Fruit fly (Drosophila melanogaster) whole organism, wandering third instar larva: ENCODE results near the gene CG9171.

Experiments used
- Abd-B ChIP-seq: fragments of >200 bp; optimal IDR thresholded peaks from 2 replicates; lab custom pipeline; 2017; ENCODE audit warnings: missing biosample characterization, missing genetic modification characterization
- CG32264 ChIP-seq: fragments of 200-800 bp; sonication (Bioruptor generic); optimal IDR thresholded peaks from 2 replicates; lab custom pipeline; 2016; ENCODE audit warnings: missing biosample characterization, missing genetic modification characterization
- CG9705 ChIP-seq: fragments of 200-800 bp; sonication (Bioruptor generic); optimal IDR thresholded peaks from 2 replicates; lab custom pipeline; 2018; ENCODE audit warnings: missing biosample characterization, mild to moderate bottlenecking, missing genetic modification characterization
- CrebA ChIP-seq: fragments of 200-800 bp; sonication (Bioruptor generic); optimal IDR thresholded peaks from 2 replicates; lab custom pipeline; 2016; ENCODE audit warnings: missing biosample characterization, mild to moderate bottlenecking, missing genetic modification characterization, borderline replicate concordance
- HLH106 ChIP-seq: fragments of 200-800 bp; optimal IDR thresholded peaks from 3 replicates; lab custom pipeline; 2019; ENCODE audit warnings: missing biosample characterization, mild to moderate bottlenecking, missing genetic modification characterization, moderate library complexity
- Hnf4 ChIP-seq: fragments of 200-800 bp; sonication (Bioruptor generic); optimal IDR thresholded peaks from 2 replicates; lab custom pipeline; 2016; ENCODE audit warnings: missing biosample characterization, mild to moderate bottlenecking, missing genetic modification characterization
- Hr78 ChIP-seq: fragments of >200 bp; optimal IDR thresholded peaks from 2 replicates; lab custom pipeline; 2017; ENCODE audit warnings: missing biosample characterization, missing genetic modification characterization
- Hr83 ChIP-seq: fragments of 200-300 bp; sonication (Bioruptor generic); optimal IDR thresholded peaks from 2 replicates; lab custom pipeline; 2016; ENCODE audit warnings: missing biosample characterization, mild to moderate bottlenecking, missing genetic modification characterization, moderate library complexity; ENCODE audit not compliant: poor library complexity, severe bottlenecking
- Jra ChIP-seq: sonication (Bioruptor generic); optimal IDR thresholded peaks from 2 replicates; lab custom pipeline; 2016; ENCODE audit warnings: missing biosample characterization, missing genetic modification characterization
- Mio ChIP-seq: sonication (Bioruptor generic); optimal IDR thresholded peaks from 2 replicates; lab custom pipeline; 2016; ENCODE audit warnings: missing biosample characterization, missing genetic modification characterization
- Myc ChIP-seq: fragments of >200 bp; optimal IDR thresholded peaks from 2 replicates; lab custom pipeline; 2017
- N ChIP-seq: fragments of >200 bp; optimal IDR thresholded peaks from 2 replicates; lab custom pipeline; 2018; ENCODE audit warnings: missing biosample characterization, missing external identifiers, missing genetic modification characterization
- Rel ChIP-seq, 2 experiments: fragments of 200-800 bp; sonication (Bioruptor generic) in 1 of 2; optimal IDR thresholded peaks; 2 replicates in 1 of 2; 3 replicates in 1 of 2; lab custom pipeline; 2016 to 2019; ENCODE audit warnings: mild to moderate bottlenecking in 2 of 2, missing biosample characterization in 2 of 2, missing genetic modification characterization in 2 of 2, moderate library complexity in 1 of 2
- Vsx2 ChIP-seq: fragments of 200-300, 225-300 bp; sonication (Bioruptor generic); optimal IDR thresholded peaks from 2 replicates; lab custom pipeline; 2018; ENCODE audit warnings: missing biosample characterization, missing genetic modification characterization; ENCODE audit not compliant: partially characterized antibody
- brk ChIP-seq: fragments of 200-800 bp; sonication (Bioruptor generic); optimal IDR thresholded peaks from 2 replicates; lab custom pipeline; 2016; ENCODE audit warnings: missing biosample characterization, mild to moderate bottlenecking, missing genetic modification characterization
- dl ChIP-seq, 2 experiments: fragments of 175-275, 200-275 bp in 1 of 2; fragments of 200-275 bp in 1 of 2; sonication (Bioruptor generic); optimal IDR thresholded peaks; lab custom pipeline; 2018; ENCODE audit warnings: mild to moderate bottlenecking in 2 of 2, missing biosample characterization in 2 of 2, missing genetic modification characterization in 2 of 2, moderate library complexity in 2 of 2; ENCODE audit not compliant: partially characterized antibody in 2 of 2, insufficient read depth in 1 of 2
- dmrt93B ChIP-seq: fragments of 200-800 bp; sonication (Bioruptor generic); optimal IDR thresholded peaks from 2 replicates; lab custom pipeline; 2018; ENCODE audit warnings: missing biosample characterization, mild to moderate bottlenecking, missing genetic modification characterization
- ey ChIP-seq: fragments of 200-800 bp; sonication (Bioruptor generic); optimal IDR thresholded peaks from 2 replicates; lab custom pipeline; 2016; ENCODE audit warnings: missing biosample characterization, missing genetic modification characterization
- foxo ChIP-seq, 2 experiments: fragments of 200-800 bp; sonication (Bioruptor generic); optimal IDR thresholded peaks; 2 replicates in 1 of 2; 3 replicates in 1 of 2; lab custom pipeline; 2016 to 2017; ENCODE audit warnings: missing biosample characterization in 2 of 2, missing genetic modification characterization in 2 of 2
- fru ChIP-seq: fragments of 200-800 bp; sonication (Bioruptor generic); optimal IDR thresholded peaks from 3 replicates; lab custom pipeline; 2016; ENCODE audit warnings: missing biosample characterization, mild to moderate bottlenecking, missing genetic modification characterization
- h ChIP-seq: fragments of 200-800 bp; sonication (Bioruptor generic); optimal IDR thresholded peaks from 3 replicates; lab custom pipeline; 2016; ENCODE audit warnings: missing biosample characterization, mild to moderate bottlenecking, missing genetic modification characterization
- jim ChIP-seq: fragments of 175-275, 200-325 bp; sonication (Bioruptor generic); optimal IDR thresholded peaks from 2 replicates; lab custom pipeline; 2016; ENCODE audit warnings: missing biosample characterization, mild to moderate bottlenecking, missing genetic modification characterization
- pan ChIP-seq: fragments of >200 bp; optimal IDR thresholded peaks from 2 replicates; lab custom pipeline; 2017
- rgr ChIP-seq: fragments of 200-800 bp; sonication (Bioruptor generic); optimal IDR thresholded peaks from 3 replicates; lab custom pipeline; 2016; ENCODE audit warnings: missing biosample characterization, mild to moderate bottlenecking, missing genetic modification characterization
- sage ChIP-seq: fragments of 200-800 bp; sonication (Bioruptor generic); optimal IDR thresholded peaks from 2 replicates; lab custom pipeline; 2016; ENCODE audit warnings: missing biosample characterization, mild to moderate bottlenecking, missing genetic modification characterization
- sv ChIP-seq: fragments of 200-800 bp; sonication (Bioruptor generic); optimal IDR thresholded peaks from 3 replicates; lab custom pipeline; 2016; ENCODE audit warnings: missing biosample characterization, missing genetic modification characterization
- usp ChIP-seq: fragments of >200 bp; optimal IDR thresholded peaks from 2 replicates; lab custom pipeline; 2017; ENCODE audit warnings: missing biosample characterization, missing genetic modification characterization

Gene CG9171

DNA sequence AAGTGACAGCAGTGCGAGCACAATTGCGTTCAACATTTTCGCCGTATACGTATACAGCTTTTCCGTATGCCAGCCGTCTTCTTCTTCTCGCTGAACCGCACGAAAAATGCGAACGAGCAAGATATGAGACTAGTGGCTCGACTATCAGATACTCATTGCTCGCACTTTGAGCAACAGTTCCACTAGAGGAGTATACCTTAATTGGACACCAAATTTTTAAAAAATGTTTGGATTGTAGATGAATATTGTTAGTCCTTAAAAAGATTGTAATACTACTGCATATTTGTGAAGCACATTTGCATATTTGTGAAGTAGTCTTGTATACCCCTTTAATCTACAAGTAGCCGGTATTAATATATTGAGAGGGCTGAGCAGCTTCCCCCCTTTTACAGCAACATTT, 21.9 kb downstream of the CG9171 start:
- no peak for TF ChIP-seq HLH106 (tag; lab: Kevin White, UChicago)
- TF ChIP-seq fru: peak; percentile 7

DNA sequence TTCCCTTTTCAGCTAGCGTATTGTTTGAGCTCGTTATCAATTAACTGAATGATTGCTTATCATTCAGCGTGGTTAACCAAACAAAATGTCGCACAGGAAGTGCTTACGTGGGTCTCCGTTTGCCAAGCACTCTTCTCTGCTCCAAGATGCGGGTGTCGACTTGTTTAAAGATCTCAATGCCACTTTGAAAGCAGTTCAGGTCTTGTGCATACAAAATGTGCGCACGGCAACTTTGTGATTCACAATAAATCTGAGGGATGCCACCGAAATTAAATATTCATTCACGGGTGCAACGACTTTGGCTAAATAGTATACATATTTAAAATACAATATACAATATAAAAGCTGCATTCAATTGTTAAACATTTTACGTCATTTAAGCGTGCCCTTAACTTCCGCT, 27.8 kb downstream of the CG9171 start:
- TF ChIP-seq sv: no peak
- no peak for TF ChIP-seq Vsx2 (GFP tag; lab: Kevin White, UChicago)
- TF ChIP-seq Rel (GFP tag; optimal IDR thresholded peaks at IDR 0.05; lab: Kevin White, UChicago): no peak
- peak; percentile 64 for TF ChIP-seq Rel (tag; optimal IDR thresholded peaks at IDR 0.05; lab: Kevin White, UChicago)
- no peak for TF ChIP-seq Hnf4 (GFP tag; lab: Kevin White, UChicago)
- TF ChIP-seq fru: no peak

DNA sequence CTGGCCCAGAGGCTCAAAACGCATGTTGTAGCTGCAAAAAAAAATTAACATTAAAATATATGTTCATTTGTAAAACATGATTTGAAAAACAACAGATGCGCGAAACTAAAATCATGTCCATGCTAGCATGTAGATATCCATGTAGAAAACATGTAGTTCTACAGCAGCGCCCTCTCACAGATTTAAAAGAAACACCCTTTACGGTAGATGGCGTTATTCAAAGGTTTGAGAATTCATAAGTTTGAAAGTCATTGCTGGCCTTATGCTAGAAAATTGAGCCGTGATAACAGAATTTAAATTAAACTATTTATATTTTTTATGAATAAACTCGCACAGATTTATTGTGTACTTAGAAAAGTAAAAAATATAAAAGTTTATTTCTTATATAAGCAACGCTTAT, 28.9 kb downstream of the CG9171 start:
- TF ChIP-seq Hr83 (GFP tag; lab: Kevin White, UChicago) (no peak), CrebA (GFP tag; lab: Kevin White, UChicago) (no peak), sage (GFP tag; lab: Kevin White, UChicago) (no peak), brk (GFP tag; lab: Kevin White, UChicago) (no peak), Abd-B (no peak), Myc (peak; percentile 98), Rel (GFP tag; optimal IDR thresholded peaks at IDR 0.05; lab: Kevin White, UChicago) (no peak), Rel (tag; optimal IDR thresholded peaks at IDR 0.05; lab: Kevin White, UChicago) (no peak), h (GFP tag; lab: Kevin White, UChicago) (peak; percentile 24), dmrt93B (GFP tag; lab: Kevin White, UChicago) (no peak)

- TF ChIP-seq Hr78 (GFP tag; lab: Kevin White, UChicago) (no peak), sage (GFP tag; lab: Kevin White, UChicago) (no peak), pan (no peak), N (no peak), Hr83 (GFP tag; lab: Kevin White, UChicago) (no peak), rgr (no peak), Vsx2 (GFP tag; lab: Kevin White, UChicago) (no peak), fru (no peak), Hnf4 (GFP tag; lab: Kevin White, UChicago) (no peak)
- TF ChIP-seq, all 38 proteins: peak for 0
These were observed 33.5 kb downstream of the CG9171 start for dm6 chr2L:5766498-5767008.

DNA sequence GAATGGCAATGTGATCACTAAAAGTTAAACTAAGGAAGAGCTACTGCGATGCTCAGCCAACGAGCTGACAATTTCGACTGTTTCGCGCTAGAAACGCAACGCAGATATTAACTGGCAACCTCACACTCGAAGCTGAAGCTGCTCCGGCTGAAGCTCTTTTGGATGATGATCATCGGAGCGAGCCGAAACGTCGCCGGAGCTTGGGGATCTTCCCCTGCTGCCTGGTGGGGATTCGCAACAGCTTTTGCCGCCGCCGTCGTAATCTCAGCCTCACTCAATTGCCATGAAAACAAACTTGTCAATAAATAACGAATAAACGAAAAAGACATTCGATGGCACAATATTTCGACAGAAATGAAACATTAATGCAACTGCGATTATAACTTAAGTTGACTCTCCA, 34.0 kb downstream of the CG9171 start, which contains the start of gene obst-E:
Gene obst-E, minus strand, starts transcription at position 101 of the 400 bp plus-strand sequence.
- TF ChIP-seq Jra (GFP tag; lab: Kevin White, UChicago) (no peak), Rel (GFP tag; optimal IDR thresholded peaks at IDR 0.05; lab: Kevin White, UChicago) (no peak), Rel (tag; optimal IDR thresholded peaks at IDR 0.05; lab: Kevin White, UChicago) (peak; percentile 27), CG9705 (GFP tag; lab: Kevin White, UChicago) (no peak), brk (GFP tag; lab: Kevin White, UChicago) (no peak), dl (GFP tag; optimal IDR thresholded peaks at IDR 0.05; lab: Kevin White, UChicago; ENCODE audit: insufficient read depth in 1 of 2, partially characterized antibody in 2 of 2) (no peak), pan (no peak)

DNA sequence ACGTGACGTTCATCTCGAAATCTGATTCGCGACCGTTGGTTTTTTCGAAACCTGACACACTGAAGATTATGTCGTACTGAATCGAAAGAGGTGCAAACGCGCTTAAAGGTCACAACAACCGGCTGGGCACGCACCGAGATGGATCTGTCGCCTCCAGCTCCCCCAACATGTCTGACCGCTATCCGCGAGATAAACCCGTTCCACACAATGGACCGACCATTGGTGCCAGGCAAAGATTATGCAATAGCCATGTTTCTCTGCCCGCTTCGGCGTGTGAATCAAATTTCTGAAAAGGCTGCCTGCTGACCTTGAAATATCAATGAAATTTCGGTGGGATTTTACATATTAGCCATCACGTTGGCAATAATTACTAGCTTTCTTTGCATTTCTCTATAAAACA, 34.9 kb downstream of the CG9171 start:
- TF ChIP-seq Hnf4 (GFP tag; lab: Kevin White, UChicago) (no peak), usp (GFP tag; lab: Kevin White, UChicago) (no peak), ey (GFP tag; lab: Kevin White, UChicago) (no peak), foxo (GFP tag; optimal IDR thresholded peaks at IDR 0.05; lab: Kevin White, UChicago) (no peak), Mio (GFP tag; lab: Kevin White, UChicago) (no peak), CrebA (GFP tag; lab: Kevin White, UChicago) (no peak), CG32264 (no peak), jim (no peak), sv (no peak), fru (no peak)
- TF ChIP-seq, all 38 proteins: peak for 0
